Fruit fly (Drosophila melanogaster) whole organism, embryonic: ENCODE results near the gene CG18428.

Experiments used
- Bdp1 ChIP-seq: fragments of 200-800 bp; sonication (Bioruptor generic); optimal IDR thresholded peaks from 3 replicates; lab custom pipeline; 2016; ENCODE audit warnings: missing biosample characterization, missing genetic modification characterization
- CG10431 ChIP-seq: fragments of 200-800 bp; sonication (Bioruptor generic); optimal IDR thresholded peaks from 3 replicates; lab custom pipeline; 2018; ENCODE audit warnings: missing biosample characterization, mild to moderate bottlenecking, missing genetic modification characterization
- CG11723 ChIP-seq: fragments of 200-800 bp; sonication (Bioruptor generic); optimal IDR thresholded peaks from 2 replicates; lab custom pipeline; 2017; ENCODE audit warnings: missing biosample characterization, mild to moderate bottlenecking, missing genetic modification characterization
- CG12219 ChIP-seq: fragments of 200-800 bp; sonication (Bioruptor generic); optimal IDR thresholded peaks from 3 replicates; lab custom pipeline; 2018; ENCODE audit warnings: missing biosample characterization, mild to moderate bottlenecking, missing genetic modification characterization
- CG12659 ChIP-seq: fragments of 200-800 bp; sonication (Bioruptor generic); optimal IDR thresholded peaks from 3 replicates; lab custom pipeline; 2017; ENCODE audit warnings: mild to moderate bottlenecking, missing biosample characterization, missing genetic modification reagents, missing genetic modification characterization
- CG13296 ChIP-seq: fragments of 200-800 bp; sonication (Bioruptor generic); optimal IDR thresholded peaks from 3 replicates; lab custom pipeline; 2018; ENCODE audit warnings: missing biosample characterization, mild to moderate bottlenecking, missing genetic modification characterization
- CG13424 ChIP-seq: fragments of 200-800 bp; sonication (Bioruptor generic); optimal IDR thresholded peaks from 2 replicates; lab custom pipeline; 2019; ENCODE audit warnings: missing biosample characterization, mild to moderate bottlenecking, missing genetic modification characterization, moderate library complexity
- CG14441 ChIP-seq: fragments of 200-800 bp; sonication (Bioruptor generic); IDR thresholded peaks from 2 replicates; pipeline ENCODE4 v1.3.6; 2022; ENCODE audit warnings: missing biosample characterization, missing genetic modification characterization
- CG14965 ChIP-seq: fragments of 200-800 bp; sonication (Bioruptor generic); optimal IDR thresholded peaks from 2 replicates; lab custom pipeline; 2016; ENCODE audit warnings: missing biosample characterization, missing genetic modification characterization, borderline replicate concordance
- CG17385 ChIP-seq: fragments of 200-800 bp; sonication (Bioruptor generic); optimal IDR thresholded peaks from 3 replicates; lab custom pipeline; 2018; ENCODE audit warnings: missing biosample characterization, mild to moderate bottlenecking, missing genetic modification characterization
- CG18764 ChIP-seq: fragments of 200-800 bp; sonication (Bioruptor generic); optimal IDR thresholded peaks from 3 replicates; lab custom pipeline; 2016; ENCODE audit warnings: missing biosample characterization, missing genetic modification characterization
- CG2116 ChIP-seq: fragments of 200-800 bp; sonication (Bioruptor generic); optimal IDR thresholded peaks from 3 replicates; lab custom pipeline; 2018; ENCODE audit warnings: missing biosample characterization, mild to moderate bottlenecking, missing genetic modification characterization
- CG2202 ChIP-seq: fragments of 200-800 bp; sonication (Bioruptor generic); optimal IDR thresholded peaks from 2 replicates; lab custom pipeline; 2018; ENCODE audit warnings: missing biosample characterization, mild to moderate bottlenecking, missing genetic modification characterization
- CG31441 ChIP-seq: fragments of 200-800 bp; sonication (Bioruptor generic); IDR thresholded peaks from 2 replicates; pipeline ENCODE4 v1.3.6; 2022; ENCODE audit warnings: missing biosample characterization, missing genetic modification characterization
- CG3281 ChIP-seq: fragments of 200-800 bp; sonication (Bioruptor generic); optimal IDR thresholded peaks from 3 replicates; lab custom pipeline; 2017; ENCODE audit warnings: missing biosample characterization, mild to moderate bottlenecking, missing genetic modification characterization
- CG4854 ChIP-seq: fragments of 200-800 bp; sonication (Bioruptor generic); optimal IDR thresholded peaks from 2 replicates; lab custom pipeline; 2016; ENCODE audit warnings: missing biosample characterization, missing genetic modification characterization, inconsistent platforms
- CG5245 ChIP-seq: fragments of 200-800 bp; sonication (Bioruptor generic); optimal IDR thresholded peaks from 3 replicates; lab custom pipeline; 2016; ENCODE audit warnings: missing biosample characterization, missing genetic modification characterization
- CG6272 ChIP-seq: fragments of 200-800 bp; sonication (Bioruptor generic); IDR thresholded peaks from 2 replicates; pipeline ENCODE4 v1.3.6; 2022; ENCODE audit warnings: missing biosample characterization, missing genetic modification characterization
- CG7372 ChIP-seq: fragments of 200-800 bp; sonication (Bioruptor generic); IDR thresholded peaks from 2 replicates; pipeline ENCODE4 v1.3.6; 2022; ENCODE audit warnings: missing biosample characterization, missing genetic modification characterization
- CG8290 ChIP-seq, 3 experiments: fragments of 200-800 bp; sonication (Bioruptor generic); optimal IDR thresholded peaks; 2 replicates each; lab custom pipeline; 2016 to 2019; ENCODE audit warnings: missing biosample characterization in 3 of 3, missing genetic modification characterization in 3 of 3, mild to moderate bottlenecking in 2 of 3, moderate library complexity in 1 of 3
- CG8478 ChIP-seq: fragments of >200 bp; optimal IDR thresholded peaks from 2 replicates; lab custom pipeline; 2018
- Dad ChIP-seq: fragments of 200-800 bp; sonication (Bioruptor generic); optimal IDR thresholded peaks from 3 replicates; lab custom pipeline; 2016; ENCODE audit warnings: missing biosample characterization, missing genetic modification characterization
- Dp ChIP-seq: fragments of 200-800 bp; sonication (Bioruptor generic); optimal IDR thresholded peaks from 2 replicates; lab custom pipeline; 2018; ENCODE audit warnings: missing biosample characterization, mild to moderate bottlenecking, missing genetic modification characterization, moderate library complexity
- Ets97D ChIP-seq: fragments of 200-800 bp; sonication (Bioruptor generic); optimal IDR thresholded peaks from 3 replicates; lab custom pipeline; 2016; ENCODE audit warnings: missing biosample characterization, missing genetic modification characterization
- Fer3 ChIP-seq: fragments of 200-800 bp; sonication (Bioruptor generic); optimal IDR thresholded peaks from 2 replicates; lab custom pipeline; 2018; ENCODE audit warnings: missing biosample characterization, mild to moderate bottlenecking, missing genetic modification characterization, moderate library complexity
- H15 ChIP-seq: fragments of 200-800 bp; sonication (Bioruptor generic); IDR thresholded peaks from 3 replicates; pipeline ENCODE4 v1.3.6; 2022; ENCODE audit warnings: missing biosample characterization, missing genetic modification characterization
- Lim3 ChIP-seq: fragments of 200-800 bp; sonication (Bioruptor generic); IDR thresholded peaks from 2 replicates; pipeline ENCODE4 v1.3.6; 2022; ENCODE audit warnings: missing biosample characterization, missing genetic modification characterization
- NC2α ChIP-seq: fragments of 200-800 bp; sonication (Bioruptor generic); optimal IDR thresholded peaks from 2 replicates; lab custom pipeline; 2016; ENCODE audit warnings: missing biosample characterization, missing genetic modification characterization
- Optix ChIP-seq: fragments of 200-800 bp; sonication (Bioruptor generic); IDR thresholded peaks from 3 replicates; pipeline ENCODE4 v1.3.6; 2022; ENCODE audit warnings: missing biosample characterization, missing genetic modification characterization
- Rx ChIP-seq: fragments of 200-800 bp; sonication (Bioruptor generic); IDR thresholded peaks from 2 replicates; pipeline ENCODE4 v1.3.6; 2022; ENCODE audit warnings: missing biosample characterization, missing genetic modification characterization
- Scr ChIP-seq: fragments of 200-800 bp; sonication (Bioruptor generic); IDR thresholded peaks from 2 replicates; pipeline ENCODE4 v1.3.6; 2022; ENCODE audit warnings: missing biosample characterization, missing genetic modification characterization; ENCODE audit not compliant: partially characterized antibody
- Side ChIP-seq: fragments of 200-800 bp; sonication (Bioruptor generic); optimal IDR thresholded peaks from 2 replicates; lab custom pipeline; 2016; ENCODE audit warnings: missing biosample characterization, missing genetic modification characterization
- ase ChIP-seq: fragments of 200-800 bp; sonication (Bioruptor generic); IDR thresholded peaks from 3 replicates; pipeline ENCODE4 v1.3.6; 2022; ENCODE audit warnings: missing biosample characterization, missing genetic modification characterization
- bab2 ChIP-seq: fragments of 200-800 bp; sonication (Bioruptor generic); optimal IDR thresholded peaks from 2 replicates; lab custom pipeline; 2016; ENCODE audit warnings: missing biosample characterization, missing genetic modification characterization
- dysf ChIP-seq: fragments of 200-800 bp; sonication (Bioruptor generic); IDR thresholded peaks from 3 replicates; pipeline ENCODE4 v1.3.6; 2022; ENCODE audit warnings: missing biosample characterization, missing genetic modification characterization
- eve ChIP-seq, 2 experiments: fragments of >200 bp; optimal IDR thresholded peaks; 2 replicates each; lab custom pipeline; 2017; ENCODE audit warnings: missing biosample characterization in 2 of 2, missing genetic modification characterization in 2 of 2
- ewg ChIP-seq: fragments of 200-800 bp; sonication (Bioruptor generic); optimal IDR thresholded peaks from 3 replicates; lab custom pipeline; 2017; ENCODE audit warnings: mild to moderate bottlenecking, missing biosample characterization, missing genetic modification reagents, missing genetic modification characterization
- insv ChIP-seq, 2 experiments: fragments of 200-800 bp; sonication (Bioruptor generic); optimal IDR thresholded peaks; 3 replicates each; lab custom pipeline; 2016 to 2018; ENCODE audit warnings: missing biosample characterization in 2 of 2, missing genetic modification characterization in 2 of 2
- jigr1 ChIP-seq: fragments of 200-800 bp; sonication (Bioruptor generic); IDR thresholded peaks from 3 replicates; pipeline ENCODE4 v1.3.6; 2022; ENCODE audit warnings: missing biosample characterization, missing genetic modification characterization
- kay ChIP-seq: fragments of 200-800 bp; sonication (Bioruptor generic); optimal IDR thresholded peaks from 2 replicates; lab custom pipeline; 2016; ENCODE audit warnings: missing biosample characterization, missing genetic modification characterization
- lab ChIP-seq: fragments of 200-800 bp; sonication (Bioruptor generic); optimal IDR thresholded peaks from 3 replicates; lab custom pipeline; 2017; ENCODE audit warnings: missing biosample characterization, missing genetic modification characterization, mild to moderate bottlenecking, moderate library complexity, missing genetic modification reagents
- nerfin-2 ChIP-seq: fragments of 200-800 bp; sonication (Bioruptor generic); IDR thresholded peaks from 2 replicates; pipeline ENCODE4 v1.3.6; 2022; ENCODE audit warnings: missing biosample characterization, missing genetic modification characterization; ENCODE audit not compliant: partially characterized antibody
- pzg ChIP-seq: fragments of 200-800 bp; sonication (Bioruptor generic); optimal IDR thresholded peaks from 3 replicates; lab custom pipeline; 2018; ENCODE audit warnings: missing biosample characterization, mild to moderate bottlenecking, missing genetic modification characterization, moderate library complexity
- rib ChIP-seq: fragments of 200-800 bp; sonication (Bioruptor generic); IDR thresholded peaks from 2 replicates; pipeline ENCODE4 v1.3.6; 2022; ENCODE audit warnings: missing biosample characterization, missing genetic modification characterization
- scrt ChIP-seq: fragments of 200-800 bp; sonication (Bioruptor generic); optimal IDR thresholded peaks from 2 replicates; lab custom pipeline; 2018; ENCODE audit warnings: missing biosample characterization, mild to moderate bottlenecking, missing genetic modification characterization, moderate library complexity
- seq ChIP-seq: fragments of 200-800 bp; sonication (Bioruptor generic); IDR thresholded peaks from 2 replicates; pipeline ENCODE4 v1.3.6; 2022; ENCODE audit warnings: missing biosample characterization, missing genetic modification characterization
- sna ChIP-seq: fragments of 200-800 bp; sonication (Bioruptor generic); IDR thresholded peaks from 2 replicates; pipeline ENCODE4 v1.3.6; 2022; ENCODE audit warnings: missing biosample characterization, missing genetic modification characterization; ENCODE audit not compliant: partially characterized antibody
- sqz ChIP-seq: fragments of 200-800 bp; sonication (Bioruptor generic); optimal IDR thresholded peaks from 3 replicates; lab custom pipeline; 2018; ENCODE audit warnings: missing biosample characterization, mild to moderate bottlenecking, missing genetic modification characterization
- stwl ChIP-seq: fragments of 200-800 bp; sonication (Bioruptor generic); optimal IDR thresholded peaks from 3 replicates; lab custom pipeline; 2018; ENCODE audit warnings: missing biosample characterization, mild to moderate bottlenecking, missing genetic modification characterization, moderate library complexity
- tin ChIP-seq: fragments of 200-800 bp; sonication (Bioruptor generic); optimal IDR thresholded peaks from 3 replicates; lab custom pipeline; 2016; ENCODE audit warnings: missing biosample characterization, missing genetic modification characterization
- ttk ChIP-seq: fragments of 200-800 bp; sonication (Bioruptor generic); IDR thresholded peaks from 2 replicates; pipeline ENCODE4 v2.1.2; 2022; ENCODE audit warnings: missing biosample characterization, missing genetic modification characterization

CG18428 gene

dm6 chr3R:24142971-24143370, 33.8 kb downstream of the CG18428 start (continued):
- no peak for TF ChIP-seq scrt
- TF ChIP-seq CG14965, result no peak
- TF ChIP-seq ase (GFP tag; lab: Robert Waterston, UW), result 0 out of 3 replicates have a peak, but pooled peaks have one; percentile 14
- peak; percentile 47; the same call in 1 of the 2 replicates for TF ChIP-seq CG31441
- TF ChIP-seq Scr (GFP tag; lab: Robert Waterston, UW), result no peak
- TF ChIP-seq CG7372 (GFP tag; lab: Robert Waterston, UW), result no peak
- peak; percentile 15 for TF ChIP-seq ewg (GFP tag; lab: Kevin White, UChicago)
- TF ChIP-seq CG8290 (GFP tag; optimal IDR thresholded peaks at IDR 0.05; lab: Kevin White, UChicago), result no peak
- TF ChIP-seq CG8290 (tag; optimal IDR thresholded peaks at IDR 0.05; lab: Kevin White, UChicago), result no peak
- peak; percentile 8 for TF ChIP-seq bab2 (GFP tag; lab: Kevin White, UChicago)
- no peak for TF ChIP-seq CG12659
- TF ChIP-seq CG13424, result peak; percentile 33
- no peak for TF ChIP-seq sqz (GFP tag; lab: Kevin White, UChicago)
- TF ChIP-seq CG12219, result no peak
- TF ChIP-seq Rx (GFP tag; lab: Robert Waterston, UW), result 0 out of 2 replicates have a peak, but pooled peaks have one; percentile 29
- TF ChIP-seq Dad, result no peak
- TF ChIP-seq nerfin-2 (GFP tag; lab: Robert Waterston, UW), result no peak
- no peak for TF ChIP-seq insv (GFP tag; optimal IDR thresholded peaks at IDR 0.05; lab: Kevin White, UChicago)
- TF ChIP-seq Dp (GFP tag; lab: Kevin White, UChicago), result no peak
- TF ChIP-seq CG11723, result no peak
- no peak for TF ChIP-seq CG8478
- TF ChIP-seq CG17385 (GFP tag; lab: Kevin White, UChicago), result peak; percentile 0
- no peak for TF ChIP-seq Bdp1 (GFP tag; lab: Kevin White, UChicago)
- TF ChIP-seq Fer3 (tag; lab: Kevin White, UChicago), result no peak
- peak; percentile 24 for TF ChIP-seq lab (GFP tag; lab: Kevin White, UChicago)
- TF ChIP-seq CG14441 (GFP tag; lab: Robert Waterston, UW), result peak; percentile 38; the same call in 1 of the 2 replicates
- no peak for TF ChIP-seq Side (GFP tag; lab: Kevin White, UChicago)
- no peak for TF ChIP-seq sna (GFP tag; lab: Robert Waterston, UW)
- TF ChIP-seq dysf (GFP tag; lab: Robert Waterston, UW), result peak; percentile 40; the same call in 2 of the 3 replicates
- TF ChIP-seq Optix, result no peak
- TF ChIP-seq CG13296 (GFP tag; lab: Kevin White, UChicago), result no peak
- TF ChIP-seq Lim3, result no peak
- no peak for TF ChIP-seq CG2202 (tag; lab: Kevin White, UChicago)
- no peak for TF ChIP-seq CG2116 (GFP tag; lab: Kevin White, UChicago)
- no peak for TF ChIP-seq Ets97D (GFP tag; lab: Kevin White, UChicago)
- 0 out of 3 replicates have a peak, but pooled peaks have one; percentile 41 for TF ChIP-seq H15 (GFP tag; lab: Robert Waterston, UW)
- no peak for TF ChIP-seq CG4854 (GFP tag; lab: Kevin White, UChicago)
- TF ChIP-seq kay (GFP tag; lab: Kevin White, UChicago), result no peak
- TF ChIP-seq seq (GFP tag; lab: Robert Waterston, UW), result no peak
- TF ChIP-seq stwl (tag; lab: Kevin White, UChicago), result no peak
- TF ChIP-seq CG5245 (GFP tag; lab: Kevin White, UChicago), result peak; percentile 18
- peak; percentile 19 for TF ChIP-seq tin (GFP tag; lab: Kevin White, UChicago)
- no peak for TF ChIP-seq pzg (GFP tag; lab: Kevin White, UChicago)
- TF ChIP-seq CG6272 (GFP tag; lab: Robert Waterston, UW), result no peak
- TF ChIP-seq NC2α (GFP tag; lab: Kevin White, UChicago), result no peak
- TF ChIP-seq CG10431 (GFP tag; lab: Kevin White, UChicago), result no peak
- no peak for TF ChIP-seq rib (GFP tag; lab: Robert Waterston, UW)
- no peak for TF ChIP-seq CG18764 (GFP tag; lab: Kevin White, UChicago)
- no peak for TF ChIP-seq jigr1 (GFP tag; lab: Robert Waterston, UW)
- TF ChIP-seq ttk (GFP tag; lab: Robert Waterston, UW), result 0 out of 2 replicates have a peak, but pooled peaks have one; percentile 30
- TF ChIP-seq CG3281 (GFP tag; lab: Kevin White, UChicago), result no peak
- no peak for TF ChIP-seq eve (GFP tag; optimal IDR thresholded peaks at IDR 0.05; lab: Kevin White, UChicago)
